Worm (Caenorhabditis elegans) whole organism, L4 larva: ENCODE data around the gene asah-2.

Experiments used
- T26A8.4 ChIP-seq: fragments of 200-800 bp; sonication (Bioruptor generic); IDR thresholded peaks from 2 replicates; pipeline ENCODE4 v1.3.6; 2022; ENCODE audit warnings: missing genetic modification characterization, missing compliant biosample characterization
- ZK546.5 ChIP-seq, 2 experiments: sonication (generic microtip); optimal IDR thresholded peaks; 2 replicates each; lab custom pipeline; 2017; ENCODE audit warnings: missing biosample characterization in 2 of 2, missing genetic modification characterization in 2 of 2
- aly-2 ChIP-seq: sonication (generic microtip); optimal IDR thresholded peaks from 2 replicates; lab custom pipeline; 2018; ENCODE audit warnings: missing biosample characterization, missing genetic modification characterization
- dmd-9 ChIP-seq: fragments of 200-800 bp; sonication (Bioruptor generic); IDR thresholded peaks from 2 replicates; pipeline ENCODE4 v1.3.6; 2022; ENCODE audit warnings: missing genetic modification reagents, missing genetic modification characterization, missing compliant biosample characterization
- jun-1 ChIP-seq: fragments of 150-350 bp; optimal IDR thresholded peaks from 2 replicates; lab custom pipeline; 2014; ENCODE audit warnings: missing biosample characterization, missing genetic modification reagents, missing genetic modification characterization
- lin-39 ChIP-seq: fragments of 150-350 bp; optimal IDR thresholded peaks from 2 replicates; lab custom pipeline; 2014; ENCODE audit warnings: missing biosample characterization, missing genetic modification reagents, missing genetic modification characterization
- lsy-2 ChIP-seq, 2 experiments: fragments of 150-350 bp in 1 of 2; sonication (generic microtip) in 1 of 2; optimal IDR thresholded peaks; 2 replicates each; lab custom pipeline; 2014 to 2017; ENCODE audit warnings: missing biosample characterization in 2 of 2, missing genetic modification characterization in 2 of 2
- nhr-102 ChIP-seq: sonication (generic microtip); optimal IDR thresholded peaks from 2 replicates; lab custom pipeline; 2016; ENCODE audit warnings: mild to moderate bottlenecking, missing genetic modification characterization, moderate library complexity, missing compliant biosample characterization
- pqm-1 ChIP-seq: sonication (generic microtip); optimal IDR thresholded peaks from 2 replicates; lab custom pipeline; 2017; ENCODE audit warnings: missing biosample characterization, missing genetic modification characterization
- zip-11 ChIP-seq: fragments of 200-800 bp; sonication (Bioruptor generic); IDR thresholded peaks from 2 replicates; pipeline ENCODE4 v1.3.6; 2022; ENCODE audit warnings: missing genetic modification characterization, missing compliant biosample characterization
- ztf-11 ChIP-seq: fragments of 150-350 bp; optimal IDR thresholded peaks from 2 replicates; lab custom pipeline; 2014; ENCODE audit warnings: missing biosample characterization, missing genetic modification characterization

DNA sequence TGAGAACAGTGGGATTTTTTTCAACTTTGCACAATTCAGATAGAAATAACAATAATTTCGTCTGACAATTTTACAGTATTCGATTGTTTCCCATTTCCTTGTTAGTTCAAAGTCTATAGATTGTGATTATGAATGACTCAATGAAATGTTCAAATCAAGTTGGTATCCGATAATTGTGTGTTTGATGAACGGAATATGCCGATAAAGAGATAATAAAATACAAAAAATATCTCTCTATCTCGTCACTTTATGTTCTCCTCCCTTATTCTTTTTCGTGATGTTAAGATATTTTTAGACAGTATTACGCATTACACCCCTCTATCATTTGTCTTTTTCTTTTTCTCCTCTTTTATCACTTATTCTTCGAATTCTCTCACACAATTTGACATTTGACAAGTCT lies 16.9 kb upstream of the asah-2 start, which contains the start of gene F27E5.7:
- TF ChIP-seq lin-39 (tag; lab: Kevin White, UChicago) (no peak), nhr-102 (no peak), pqm-1 (no peak), zip-11 (GFP tag; lab: Robert Waterston, UW) (no peak), aly-2 (tag; lab: Kevin White, UChicago) (no peak), ZK546.5 (tag; optimal IDR thresholded peaks at IDR 0.05; lab: Kevin White, UChicago) (no peak), ztf-11 (tag; lab: Kevin White, UChicago) (no peak), dmd-9 (GFP tag; lab: Robert Waterston, UW) (no peak), lsy-2 (tag; optimal IDR thresholded peaks at IDR 0.05; lab: Kevin White, UChicago) (no peak), jun-1 (tag; lab: Kevin White, UChicago) (no peak), T26A8.4 (GFP tag; lab: Robert Waterston, UW) (no peak)
